Fruit fly (Drosophila melanogaster): ENCODE measurements around the gene Rhau.
A peak's percentile ranks its signal among the peaks of the same experiment; 100 is the strongest.

The Rhau gene

dm6 chr2L:20802204-20802603 lies 44.4 kb upstream of the Rhau start (continued):
- TF ChIP-seq vnd (GFP tag; IDR thresholded peaks at IDR 0.05; ENCODE audit: partially characterized antibody) (no peak), zen (tag; optimal IDR thresholded peaks at IDR 0.05) (no peak), Drgx (GFP tag; IDR thresholded peaks at IDR 0.05) (peak; percentile 83), croc (GFP tag; conservative IDR thresholded peaks at IDR 0.05) (no peak), Stat92E (GFP tag; optimal IDR thresholded peaks at IDR 0.05) (no peak), ranshi (GFP tag; IDR thresholded peaks at IDR 0.05) (peak; percentile 28; the same call in 1 of the 2 replicates), jigr1 (GFP tag; IDR thresholded peaks at IDR 0.05) (no peak), Rx (GFP tag; IDR thresholded peaks at IDR 0.05) (0 out of 2 replicates have a peak, but pooled peaks have one; percentile 14), CG6272 (GFP tag; IDR thresholded peaks at IDR 0.05) (no peak), Ets65A (GFP tag) (peak; percentile 88), Aef1 (GFP tag; IDR thresholded peaks at IDR 0.05) (peak; percentile 34; the same call in 2 of the 3 replicates), tll (GFP tag; optimal IDR thresholded peaks at IDR 0.05) (no peak), lmd (GFP tag; IDR thresholded peaks at IDR 0.05) (peak; percentile 32), Sox100B (GFP tag; optimal IDR thresholded peaks at IDR 0.05) (no peak), CG6689 (GFP tag; IDR thresholded peaks at IDR 0.05) (no peak; the same call in 1 of the 2 replicates), D19B (GFP tag; optimal IDR thresholded peaks at IDR 0.05) (no peak), Vsx1 (GFP tag; optimal IDR thresholded peaks at IDR 0.05) (no peak), lov (optimal IDR thresholded peaks at IDR 0.05) (no peak), lov (GFP tag; IDR thresholded peaks at IDR 0.05) (no peak), CG8478 (optimal IDR thresholded peaks at IDR 0.05) (no peak), klu (GFP tag; IDR thresholded peaks at IDR 0.05) (no peak), MBD-R2 (GFP tag; IDR thresholded peaks at IDR 0.05) (no peak), Ssrp (tag; optimal IDR thresholded peaks at IDR 0.05) (no peak), corto (GFP tag; optimal IDR thresholded peaks at IDR 0.05) (no peak), run (tag; optimal IDR thresholded peaks at IDR 0.05) (no peak), bigmax (GFP tag; optimal IDR thresholded peaks at IDR 0.05) (no peak), CG14014 (GFP tag; IDR thresholded peaks at IDR 0.05) (peak; percentile 35; the same call in 1 of the 2 replicates), ssp (GFP tag; IDR thresholded peaks at IDR 0.05) (no peak), CG14441 (GFP tag; IDR thresholded peaks at IDR 0.05) (peak; percentile 12; the same call in 1 of the 2 replicates), H15 (GFP tag; IDR thresholded peaks at IDR 0.05) (peak; percentile 45; the same call in 1 of the 3 replicates), kay (GFP tag; optimal IDR thresholded peaks at IDR 0.05) (no peak), bowl (GFP tag; IDR thresholded peaks at IDR 0.05) (no peak), CG11504 (tag; optimal IDR thresholded peaks at IDR 0.05) (peak; percentile 20), fd96Cb (tag; optimal IDR thresholded peaks at IDR 0.05) (no peak), esg (GFP tag; conservative IDR thresholded peaks at IDR 0.05) (0 out of 2 replicates have a peak, but pooled peaks have one; percentile 10), CG8388 (GFP tag; optimal IDR thresholded peaks at IDR 0.05) (no peak), scrt (GFP tag; optimal IDR thresholded peaks at IDR 0.05) (no peak), Dll (GFP tag; IDR thresholded peaks at IDR 0.05; ENCODE audit: partially characterized antibody) (no peak), CkIIα-i1 (GFP tag; IDR thresholded peaks at IDR 0.05) (no peak), Med (GFP tag) (peak; percentile 23), CG6683 (GFP tag; optimal IDR thresholded peaks at IDR 0.05) (no peak), HLH4C (GFP tag; IDR thresholded peaks at IDR 0.05; ENCODE audit: partially characterized antibody) (no peak), CG31441 (GFP tag; IDR thresholded peaks at IDR 0.05) (no peak), CG16863 (GFP tag; optimal IDR thresholded peaks at IDR 0.05) (no peak), CG32532 (GFP tag; IDR thresholded peaks at IDR 0.05) (no peak), CG11560 (tag; IDR thresholded peaks at IDR 0.05) (0 out of 3 replicates have a peak, but pooled peaks have one; percentile 20), CG12942 (GFP tag; optimal IDR thresholded peaks at IDR 0.05) (no peak), CG31388 (GFP tag; optimal IDR thresholded peaks at IDR 0.05) (no peak), CG10979 (tag; optimal IDR thresholded peaks at IDR 0.05) (no peak), dm (GFP tag; optimal IDR thresholded peaks at IDR 0.05) (no peak), CG7839 (tag; optimal IDR thresholded peaks at IDR 0.05) (no peak), CG17912 (GFP tag; optimal IDR thresholded peaks at IDR 0.05) (no peak)

All from whole organism, embryonic.